Fruit fly (Drosophila melanogaster) Kc167 (cell line): Measurements from ENCODE around the gene Fer1HCH.

Experiments
- h ChIP-seq: fragments of >200 bp; optimal IDR thresholded peaks from 3 replicates; lab custom pipeline; 2018; ENCODE audit warnings: missing external identifiers
- insv ChIP-seq: fragments of >200 bp; optimal IDR thresholded peaks from 3 replicates; lab custom pipeline; 2018; ENCODE audit warnings: missing external identifiers

dm6 chr3R:30344221-30344948 lies 43.6 kb downstream of the Fer1HCH start:
- TF ChIP-seq h (lab: Kevin White, UChicago): no peak
- no peak for TF ChIP-seq insv (lab: Kevin White, UChicago)
